Worm (Caenorhabditis elegans): ENCODE data around the gene zif-1.

DNA sequence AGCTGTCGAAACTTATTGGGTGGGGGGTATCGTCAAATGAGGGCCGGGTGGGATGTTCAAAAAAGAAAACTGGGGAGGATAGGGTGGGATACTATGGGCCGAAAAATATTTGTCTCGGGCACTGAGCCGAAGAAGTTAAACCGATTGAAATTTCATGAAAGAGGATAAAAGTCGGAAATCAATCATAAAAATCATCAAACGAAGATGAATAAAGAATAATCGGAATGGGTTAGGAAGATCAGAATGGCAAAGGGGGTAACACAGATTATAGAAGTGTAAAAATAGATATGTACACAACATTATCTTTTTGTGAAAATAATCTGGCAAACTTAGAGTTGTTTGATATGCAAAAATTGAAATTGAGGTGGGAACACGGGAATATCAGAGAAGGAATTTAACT lies 47.0 kb upstream of the zif-1 start:
- TF ChIP-seq cebp-1 (GFP tag; IDR thresholded peaks at IDR 0.05) (no peak), cebp-1 (tag; optimal IDR thresholded peaks at IDR 0.05) (no peak), lin-35 (GFP tag; optimal IDR thresholded peaks at IDR 0.05) (no peak), snpc-4 (GFP tag; optimal IDR thresholded peaks at IDR 0.05) (no peak), snpc-4 (tag; optimal IDR thresholded peaks at IDR 0.05) (no peak)
